Fruit fly (Drosophila melanogaster) whole organism, embryonic: ENCODE results near the gene CG5196.

Source experiments
- Adf1 ChIP-seq: fragments of 200-800 bp; sonication (Bioruptor generic); IDR thresholded peaks from 2 replicates; pipeline ENCODE4 v1.3.6; 2022; ENCODE audit warnings: missing biosample characterization, missing genetic modification characterization
- B-H1 ChIP-seq: fragments of 200-800 bp; sonication (Bioruptor generic); IDR thresholded peaks from 3 replicates; pipeline ENCODE4 v1.3.6; 2022; ENCODE audit warnings: missing biosample characterization, missing genetic modification characterization
- Bteb2 ChIP-seq: fragments of 200-800 bp; sonication (Bioruptor generic); optimal IDR thresholded peaks from 2 replicates; lab custom pipeline; 2016; ENCODE audit warnings: missing biosample characterization, missing genetic modification characterization
- CG11093 ChIP-seq: fragments of 200-800 bp; sonication (Bioruptor generic); IDR thresholded peaks from 3 replicates; pipeline ENCODE4 v1.3.6; 2022; ENCODE audit warnings: missing biosample characterization, missing genetic modification characterization
- CG1233 ChIP-seq: fragments of 200-800 bp; sonication (Bioruptor generic); optimal IDR thresholded peaks from 4 replicates; lab custom pipeline; 2018; ENCODE audit warnings: missing biosample characterization, mild to moderate bottlenecking, missing genetic modification characterization
- CG14710 ChIP-seq: fragments of 200-800 bp; sonication (Bioruptor generic); optimal IDR thresholded peaks from 3 replicates; lab custom pipeline; 2019; ENCODE audit warnings: missing biosample characterization, mild to moderate bottlenecking, missing genetic modification characterization, moderate library complexity
- CG15073 ChIP-seq: fragments of 200-800 bp; sonication (Bioruptor generic); optimal IDR thresholded peaks from 2 replicates; lab custom pipeline; 2016; ENCODE audit warnings: missing biosample characterization, missing genetic modification characterization
- CG17361 ChIP-seq: fragments of 200-800 bp; sonication (Bioruptor generic); IDR thresholded peaks from 3 replicates; pipeline ENCODE4 v1.3.6; 2022; ENCODE audit warnings: missing biosample characterization, missing genetic modification characterization
- CG2678 ChIP-seq: fragments of 200-800 bp; sonication (Bioruptor generic); optimal IDR thresholded peaks from 3 replicates; lab custom pipeline; 2019; ENCODE audit warnings: missing biosample characterization, mild to moderate bottlenecking, missing genetic modification characterization, moderate library complexity
- CG32772 ChIP-seq: fragments of 200-800 bp; sonication (Bioruptor generic); IDR thresholded peaks from 2 replicates; pipeline ENCODE4 v1.3.6; 2022; ENCODE audit warnings: missing biosample characterization, missing genetic modification characterization
- CG3838 ChIP-seq: fragments of 200-800 bp; sonication (Bioruptor generic); optimal IDR thresholded peaks from 3 replicates; lab custom pipeline; 2016; ENCODE audit warnings: missing biosample characterization, missing genetic modification characterization
- CG4360 ChIP-seq: fragments of 200-800 bp; sonication (Bioruptor generic); IDR thresholded peaks from 2 replicates; pipeline ENCODE4 v1.3.6; 2022; ENCODE audit warnings: missing biosample characterization, missing genetic modification characterization
- CG4820 ChIP-seq: fragments of 200-800 bp; sonication (Bioruptor generic); optimal IDR thresholded peaks from 3 replicates; lab custom pipeline; 2016; ENCODE audit warnings: missing biosample characterization, missing genetic modification characterization
- CG6654 ChIP-seq: fragments of 200-800 bp; sonication (Bioruptor generic); optimal IDR thresholded peaks from 2 replicates; lab custom pipeline; 2017; ENCODE audit warnings: missing biosample characterization, mild to moderate bottlenecking, missing genetic modification characterization
- CG7839 ChIP-seq: fragments of 200-800 bp; sonication (Bioruptor generic); optimal IDR thresholded peaks from 3 replicates; lab custom pipeline; 2018; ENCODE audit warnings: missing biosample characterization, mild to moderate bottlenecking, missing genetic modification characterization, moderate library complexity
- CG8281 ChIP-seq: fragments of 200-800 bp; sonication (Bioruptor generic); optimal IDR thresholded peaks from 2 replicates; lab custom pipeline; 2018; ENCODE audit warnings: missing biosample characterization, mild to moderate bottlenecking, missing genetic modification characterization, moderate library complexity
- CG8290 ChIP-seq, 3 experiments: fragments of 200-800 bp; sonication (Bioruptor generic); optimal IDR thresholded peaks; 2 replicates each; lab custom pipeline; 2016 to 2019; ENCODE audit warnings: missing biosample characterization in 3 of 3, missing genetic modification characterization in 3 of 3, mild to moderate bottlenecking in 2 of 3, moderate library complexity in 1 of 3
- CG8359 ChIP-seq: fragments of 200-800 bp; sonication (Bioruptor generic); optimal IDR thresholded peaks from 2 replicates; lab custom pipeline; 2017; ENCODE audit warnings: missing biosample characterization, mild to moderate bottlenecking, missing genetic modification characterization, borderline replicate concordance
- D19A ChIP-seq: fragments of 200-800 bp; optimal IDR thresholded peaks from 3 replicates; lab custom pipeline; 2019; ENCODE audit warnings: missing biosample characterization, mild to moderate bottlenecking, missing genetic modification characterization, moderate library complexity
- Fer1 ChIP-seq: fragments of 200-800 bp; sonication (Bioruptor generic); optimal IDR thresholded peaks from 2 replicates; lab custom pipeline; 2017; ENCODE audit warnings: missing biosample characterization, mild to moderate bottlenecking, missing genetic modification characterization
- HmgD ChIP-seq: fragments of 200-800 bp; sonication (Bioruptor generic); optimal IDR thresholded peaks from 3 replicates; lab custom pipeline; 2016; ENCODE audit warnings: missing biosample characterization, missing genetic modification characterization
- MESR4 ChIP-seq: fragments of 200-800 bp; sonication (Bioruptor generic); optimal IDR thresholded peaks from 2 replicates; lab custom pipeline; 2018; ENCODE audit warnings: missing biosample characterization, mild to moderate bottlenecking, missing genetic modification characterization, moderate library complexity
- Max ChIP-seq: fragments of 200-800 bp; sonication (Bioruptor generic); optimal IDR thresholded peaks from 2 replicates; lab custom pipeline; 2016; ENCODE audit warnings: missing biosample characterization, mild to moderate bottlenecking, missing genetic modification characterization
- PHDP ChIP-seq: fragments of 200-800 bp; sonication (Bioruptor generic); optimal IDR thresholded peaks from 3 replicates; lab custom pipeline; 2018; ENCODE audit warnings: missing biosample characterization, mild to moderate bottlenecking, missing genetic modification characterization, moderate library complexity
- Ssrp ChIP-seq: fragments of 200-800 bp; sonication (Bioruptor generic); optimal IDR thresholded peaks from 2 replicates; lab custom pipeline; 2018; ENCODE audit warnings: missing biosample characterization, mild to moderate bottlenecking, missing genetic modification characterization, moderate library complexity
- al ChIP-seq: fragments of 200-800 bp; sonication (Bioruptor generic); IDR thresholded peaks from 2 replicates; pipeline ENCODE4 v1.3.6; 2022; ENCODE audit warnings: missing biosample characterization, missing genetic modification characterization
- ash1 ChIP-seq: fragments of 200-800 bp; sonication (Bioruptor generic); optimal IDR thresholded peaks from 2 replicates; lab custom pipeline; 2018; ENCODE audit warnings: missing biosample characterization, mild to moderate bottlenecking, missing genetic modification characterization
- az2 ChIP-seq: fragments of 200-800 bp; sonication (Bioruptor generic); optimal IDR thresholded peaks from 3 replicates; lab custom pipeline; 2016; ENCODE audit warnings: missing biosample characterization, missing genetic modification characterization
- chif ChIP-seq, 2 experiments: fragments of 200-800 bp; sonication (Bioruptor generic); optimal IDR thresholded peaks; 3 replicates each; lab custom pipeline; 2016; ENCODE audit warnings: missing biosample characterization in 2 of 2, missing genetic modification characterization in 2 of 2
- chn ChIP-seq: fragments of 200-800 bp; sonication (Bioruptor generic); optimal IDR thresholded peaks from 2 replicates; lab custom pipeline; 2016; ENCODE audit warnings: missing biosample characterization, missing genetic modification characterization
- corto ChIP-seq: fragments of 200-800 bp; sonication (Bioruptor generic); optimal IDR thresholded peaks from 2 replicates; lab custom pipeline; 2016; ENCODE audit warnings: missing biosample characterization, mild to moderate bottlenecking, missing genetic modification characterization, moderate library complexity
- da ChIP-seq: fragments of 200-800 bp; sonication (Bioruptor generic); optimal IDR thresholded peaks from 2 replicates; lab custom pipeline; 2016; ENCODE audit warnings: missing biosample characterization, missing genetic modification characterization
- dan ChIP-seq: fragments of 200-800 bp; sonication (Bioruptor generic); IDR thresholded peaks from 2 replicates; pipeline ENCODE4 v1.3.6; 2022; ENCODE audit warnings: missing biosample characterization, missing genetic modification characterization
- exex ChIP-seq: fragments of 200-800 bp; sonication (Bioruptor generic); optimal IDR thresholded peaks from 4 replicates; lab custom pipeline; 2018; ENCODE audit warnings: missing biosample characterization, mild to moderate bottlenecking, missing genetic modification characterization, moderate library complexity
- fd102C ChIP-seq: fragments of 200-800 bp; sonication (Bioruptor generic); optimal IDR thresholded peaks from 2 replicates; lab custom pipeline; 2018; ENCODE audit warnings: missing biosample characterization, mild to moderate bottlenecking, missing genetic modification characterization, moderate library complexity
- fu2 ChIP-seq: fragments of 200-800 bp; sonication (Bioruptor generic); optimal IDR thresholded peaks from 2 replicates; lab custom pipeline; 2016; ENCODE audit warnings: missing biosample characterization, missing genetic modification characterization
- grau ChIP-seq: fragments of 200-800 bp; optimal IDR thresholded peaks from 3 replicates; lab custom pipeline; 2019; ENCODE audit warnings: missing biosample characterization, mild to moderate bottlenecking, missing genetic modification characterization, moderate library complexity
- gro ChIP-seq: fragments of 200-800 bp; sonication (Bioruptor generic); optimal IDR thresholded peaks from 2 replicates; lab custom pipeline; 2016; ENCODE audit warnings: missing biosample characterization, missing genetic modification characterization
- kay ChIP-seq: fragments of 200-800 bp; sonication (Bioruptor generic); optimal IDR thresholded peaks from 2 replicates; lab custom pipeline; 2016; ENCODE audit warnings: missing biosample characterization, missing genetic modification characterization
- ken ChIP-seq: fragments of 200-800 bp; sonication (Bioruptor generic); IDR thresholded peaks from 3 replicates; pipeline ENCODE4 v1.3.6; 2022; ENCODE audit warnings: missing biosample characterization, missing genetic modification characterization
- odd ChIP-seq: fragments of 200-800 bp; sonication (Bioruptor generic); optimal IDR thresholded peaks from 2 replicates; lab custom pipeline; 2017; ENCODE audit warnings: missing biosample characterization, mild to moderate bottlenecking, missing genetic modification characterization
- pan ChIP-seq, 4 experiments: fragments of >200 bp in 3 of 4; fragments of 200-800 bp in 1 of 4; sonication (Bioruptor generic) in 1 of 4; optimal IDR thresholded peaks in 3 of 4; IDR thresholded peaks in 1 of 4; 2 replicates each; pipeline versions ENCODE4 v1.3.6 to Lab custom; 2017 to 2022; ENCODE audit warnings: missing biosample characterization in 2 of 4, missing genetic modification characterization in 2 of 4, mixed read lengths in 1 of 4
- pb ChIP-seq: fragments of 200-800 bp; sonication (Bioruptor generic); optimal IDR thresholded peaks from 3 replicates; lab custom pipeline; 2016; ENCODE audit warnings: missing biosample characterization, missing genetic modification characterization
- salm ChIP-seq: fragments of 200-800 bp; sonication (Bioruptor generic); optimal IDR thresholded peaks from 2 replicates; lab custom pipeline; 2018; ENCODE audit warnings: missing biosample characterization, mild to moderate bottlenecking, missing genetic modification characterization
- so ChIP-seq: fragments of 200-800 bp; sonication (Bioruptor generic); IDR thresholded peaks from 3 replicates; pipeline ENCODE4 v1.3.6; 2022; ENCODE audit warnings: missing biosample characterization, missing genetic modification characterization
- sob ChIP-seq: fragments of 200-800 bp; sonication (Bioruptor generic); IDR thresholded peaks from 2 replicates; pipeline ENCODE4 v1.3.6; 2022; ENCODE audit warnings: missing biosample characterization, missing genetic modification characterization
- ssp ChIP-seq: fragments of 200-800 bp; sonication (Bioruptor generic); IDR thresholded peaks from 2 replicates; pipeline ENCODE4 v1.3.6; 2022; ENCODE audit warnings: missing biosample characterization, missing genetic modification characterization
- sug ChIP-seq: fragments of 200-800 bp; optimal IDR thresholded peaks from 2 replicates; lab custom pipeline; 2019; ENCODE audit warnings: missing biosample characterization, mild to moderate bottlenecking, missing genetic modification characterization, moderate library complexity
- toy ChIP-seq: fragments of 200-800 bp; sonication (Bioruptor generic); IDR thresholded peaks from 2 replicates; pipeline ENCODE4 v1.3.6; 2022; ENCODE audit warnings: missing biosample characterization, missing genetic modification characterization
- zen ChIP-seq: fragments of 200-800 bp; sonication (Bioruptor generic); optimal IDR thresholded peaks from 3 replicates; lab custom pipeline; 2018; ENCODE audit warnings: missing biosample characterization, mild to moderate bottlenecking, missing genetic modification characterization, moderate library complexity

Gene CG5196

DNA sequence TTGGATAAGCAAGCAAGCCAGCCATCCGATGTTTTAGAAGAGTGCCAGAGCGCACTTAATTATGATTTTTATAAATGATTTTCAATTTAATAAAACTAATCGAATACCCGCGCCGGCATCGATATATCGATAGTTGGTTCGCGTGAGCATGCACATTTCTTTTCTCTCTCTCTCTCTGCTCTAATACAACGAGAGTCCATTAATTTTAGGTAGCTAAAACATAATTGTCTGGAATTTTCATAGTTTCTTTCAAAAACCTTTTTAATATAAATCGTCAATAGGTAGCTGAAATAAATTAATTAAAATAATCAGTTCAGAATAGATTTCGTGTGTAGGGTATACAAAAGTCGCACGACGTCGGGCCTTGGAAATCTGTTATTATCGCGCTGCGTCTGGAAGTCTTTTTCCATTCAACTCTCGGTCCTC lies 40.8 kb downstream of the CG5196 start, which contains the start of gene CG18549 (continued):
- TF ChIP-seq chn (GFP tag; lab: Kevin White, UChicago) (peak; percentile 100), CG15073 (GFP tag; lab: Kevin White, UChicago) (peak; percentile 94), CG32772 (GFP tag; lab: Robert Waterston, UW) (peak; percentile 100), Max (GFP tag; lab: Kevin White, UChicago) (peak; percentile 100), CG11093 (GFP tag; lab: Robert Waterston, UW) (peak; percentile 100), dan (GFP tag; lab: Robert Waterston, UW) (peak; percentile 97), CG8290 (GFP tag; optimal IDR thresholded peaks at IDR 0.05; lab: Kevin White, UChicago) (peak; percentile 99), CG8290 (tag; optimal IDR thresholded peaks at IDR 0.05; lab: Kevin White, UChicago) (peak; percentile 95 to 99), ken (GFP tag; lab: Robert Waterston, UW) (peak; percentile 100), Adf1 (GFP tag; lab: Robert Waterston, UW) (peak; percentile 93), Fer1 (GFP tag; lab: Kevin White, UChicago) (peak; percentile 100), salm (tag; lab: Kevin White, UChicago) (peak; percentile 100), gro (peak; percentile 99), sob (peak; percentile 100), PHDP (tag; lab: Kevin White, UChicago) (peak; percentile 100), CG7839 (peak; percentile 100), grau (tag; lab: Kevin White, UChicago) (peak; percentile 99), exex (tag; lab: Kevin White, UChicago) (peak; percentile 99), Ssrp (tag; lab: Kevin White, UChicago) (peak; percentile 100), so (GFP tag; lab: Robert Waterston, UW) (peak; percentile 100), ash1 (GFP tag; lab: Kevin White, UChicago) (peak; percentile 98), toy (peak; percentile 99), odd (peak; percentile 100), CG1233 (GFP tag; lab: Kevin White, UChicago) (peak; percentile 100), CG8359 (GFP tag; lab: Kevin White, UChicago) (peak; percentile 97), CG4820 (GFP tag; lab: Kevin White, UChicago) (peak; percentile 99), az2 (GFP tag; lab: Kevin White, UChicago) (peak; percentile 100), CG14710 (tag; lab: Kevin White, UChicago) (peak; percentile 99), CG4360 (GFP tag; lab: Robert Waterston, UW) (peak; percentile 95), D19A (tag; lab: Kevin White, UChicago) (peak; percentile 100), CG6654 (GFP tag; lab: Kevin White, UChicago) (peak; percentile 94), Bteb2 (peak; percentile 99), CG17361 (GFP tag; lab: Robert Waterston, UW) (peak; percentile 100), HmgD (GFP tag; lab: Kevin White, UChicago) (peak; percentile 98), pan (optimal IDR thresholded peaks at IDR 0.05; lab: Kevin White, UChicago) (no peak), pan (GFP tag; optimal IDR thresholded peaks at IDR 0.05 in 1 of 2, IDR thresholded peaks at IDR 0.05 in 1 of 2) (peak in 1 of 2 experiments; percentile 100), da (GFP tag; lab: Kevin White, UChicago) (peak; percentile 97), corto (GFP tag; lab: Kevin White, UChicago) (peak; percentile 100), CG3838 (GFP tag; lab: Kevin White, UChicago) (peak; percentile 99), zen (tag; lab: Kevin White, UChicago) (peak; percentile 100), fu2 (GFP tag; lab: Kevin White, UChicago) (peak; percentile 98), CG2678 (tag; lab: Kevin White, UChicago) (peak; percentile 100), B-H1 (peak; percentile 100), pb (peak; percentile 98), sug (tag; lab: Kevin White, UChicago) (peak; percentile 99), al (GFP tag; lab: Robert Waterston, UW) (peak; percentile 99), chif (GFP tag; optimal IDR thresholded peaks at IDR 0.05; lab: Kevin White, UChicago) (peak; percentile 99 to 100), CG8281 (tag; lab: Kevin White, UChicago) (peak; percentile 97), kay (GFP tag; lab: Kevin White, UChicago) (peak; percentile 99), ssp (GFP tag; lab: Robert Waterston, UW) (peak; percentile 97), MESR4 (peak; percentile 97), fd102C (peak; percentile 92)
